Worm (Caenorhabditis elegans) whole organism, L4 larva: ENCODE results near the gene F22E12.3.

Experiments used
- D1046.2 ChIP-seq: fragments of 200-800 bp; sonication (Bioruptor generic); IDR thresholded peaks from 2 replicates; pipeline ENCODE4 v1.3.6; 2022; ENCODE audit warnings: missing genetic modification characterization, missing compliant biosample characterization
- F49E8.2 ChIP-seq: sonication (generic microtip); optimal IDR thresholded peaks from 2 replicates; lab custom pipeline; 2016; ENCODE audit warnings: missing compliant biosample characterization, mild to moderate bottlenecking, missing genetic modification characterization, borderline replicate concordance
- T20F7.1 ChIP-seq: fragments of 200-800 bp; sonication (Bioruptor generic); optimal IDR thresholded peaks from 2 replicates; lab custom pipeline; 2018; ENCODE audit warnings: mild to moderate bottlenecking, missing genetic modification characterization, missing compliant biosample characterization
- Y105C5A.15 ChIP-seq: fragments of 200-800 bp; sonication (Bioruptor generic); IDR thresholded peaks from 2 replicates; pipeline ENCODE4 v1.3.6; 2022; ENCODE audit warnings: missing genetic modification characterization, missing compliant biosample characterization
- Y75B8A.6 ChIP-seq: fragments of 200-800 bp; sonication (Bioruptor generic); IDR thresholded peaks from 2 replicates; pipeline ENCODE4 v1.3.6; 2022; ENCODE audit warnings: missing genetic modification reagents, missing genetic modification characterization, missing compliant biosample characterization
- aha-1 ChIP-seq: fragments of 150-350 bp; peaks from one replicate; lab custom pipeline; 2014; ENCODE audit warnings: missing biosample characterization, missing genetic modification characterization
- ama-1 ChIP-seq: fragments of 150-350 bp; optimal IDR thresholded peaks from 2 replicates; lab custom pipeline; 2014; ENCODE audit warnings: inconsistent platforms, mixed read lengths
- arid-1 ChIP-seq: fragments of 200-800 bp; sonication (Bioruptor generic); conservative IDR thresholded peaks from 2 replicates; pipeline ENCODE4 v1.3.6; 2022; ENCODE audit warnings: missing genetic modification reagents, missing genetic modification characterization, missing compliant biosample characterization
- ceh-82 ChIP-seq: sonication (generic microtip); optimal IDR thresholded peaks from 2 replicates; lab custom pipeline; 2017; ENCODE audit warnings: missing biosample characterization, missing genetic modification characterization
- daf-12 ChIP-seq: fragments of 150-350 bp; optimal IDR thresholded peaks from 2 replicates; lab custom pipeline; 2014; ENCODE audit warnings: missing biosample characterization, missing genetic modification reagents, missing genetic modification characterization
- daf-16 ChIP-seq, 3 experiments: sonication (generic microtip); optimal IDR thresholded peaks; 2 replicates each; lab custom pipeline; 2016 to 2017; ENCODE audit warnings: missing genetic modification characterization in 3 of 3, missing genetic modification reagents in 3 of 3, mild to moderate bottlenecking in 2 of 3, missing compliant biosample characterization in 2 of 3, missing biosample characterization in 1 of 3, moderate library complexity in 1 of 3
- daf-19 ChIP-seq: fragments of 200-800 bp; sonication (Bioruptor generic); conservative IDR thresholded peaks from 2 replicates; pipeline ENCODE4 v1.3.6; 2022; ENCODE audit warnings: missing genetic modification characterization, missing compliant biosample characterization
- daf-8 ChIP-seq: fragments of 200-800 bp; sonication (Bioruptor generic); IDR thresholded peaks from 2 replicates; pipeline ENCODE4 v1.3.6; 2022; ENCODE audit warnings: missing genetic modification characterization, missing compliant biosample characterization
- dmd-6 ChIP-seq: fragments of 200-800 bp; sonication (Bioruptor generic); IDR thresholded peaks from 2 replicates; pipeline ENCODE4 v1.3.6; 2022; ENCODE audit warnings: missing genetic modification reagents, missing genetic modification characterization, missing compliant biosample characterization
- dve-1 ChIP-seq: sonication (generic microtip); optimal IDR thresholded peaks from 2 replicates; lab custom pipeline; 2017; ENCODE audit warnings: antibody characterized with exemption, mild to moderate bottlenecking, missing genetic modification characterization, missing compliant biosample characterization; ENCODE audit not compliant: insufficient read depth
- egl-27 ChIP-seq: sonication (generic microtip); optimal IDR thresholded peaks from 3 replicates; lab custom pipeline; 2017; ENCODE audit warnings: missing biosample characterization, missing genetic modification reagents, missing genetic modification characterization
- egl-43 ChIP-seq: fragments of 200-800 bp; sonication (Bioruptor generic); IDR thresholded peaks from 2 replicates; pipeline ENCODE4 v1.3.6; 2022; ENCODE audit warnings: missing genetic modification reagents, missing genetic modification characterization, missing compliant biosample characterization
- fkh-10 ChIP-seq: fragments of 150-350 bp; optimal IDR thresholded peaks from 2 replicates; lab custom pipeline; 2014; ENCODE audit warnings: missing biosample characterization, missing genetic modification reagents, missing genetic modification characterization
- fos-1 ChIP-seq: fragments of 150-350 bp; optimal IDR thresholded peaks from 2 replicates; lab custom pipeline; 2014; ENCODE audit warnings: missing biosample characterization, missing genetic modification characterization
- gei-8 ChIP-seq: fragments of 200-800 bp; sonication (Bioruptor generic); optimal IDR thresholded peaks from 2 replicates; lab custom pipeline; 2018; ENCODE audit warnings: mild to moderate bottlenecking, missing genetic modification characterization, missing compliant biosample characterization
- hif-1 ChIP-seq, 2 experiments: sonication (generic microtip); optimal IDR thresholded peaks; 2 replicates each; lab custom pipeline; 2016 to 2017; ENCODE audit warnings: missing compliant biosample characterization in 2 of 2, missing genetic modification characterization in 2 of 2, missing genetic modification reagents in 2 of 2, missing genotype in 2 of 2, mild to moderate bottlenecking in 1 of 2
- hlh-11 ChIP-seq: fragments of 200-800 bp; sonication (Bioruptor generic); optimal IDR thresholded peaks from 2 replicates; lab custom pipeline; 2018; ENCODE audit warnings: mild to moderate bottlenecking, missing genetic modification characterization, missing compliant biosample characterization
- hlh-30 ChIP-seq: sonication (generic microtip); optimal IDR thresholded peaks from 2 replicates; lab custom pipeline; 2017; ENCODE audit warnings: antibody characterized with exemption, mild to moderate bottlenecking, missing genetic modification characterization, missing compliant biosample characterization; ENCODE audit not compliant: insufficient read depth
- hmg-1.1 ChIP-seq: fragments of 200-800 bp; sonication (Bioruptor generic); IDR thresholded peaks from 2 replicates; pipeline ENCODE4 v1.3.6; 2022; ENCODE audit warnings: missing genetic modification reagents, missing genetic modification characterization, missing compliant biosample characterization
- jun-1 ChIP-seq: fragments of 150-350 bp; optimal IDR thresholded peaks from 2 replicates; lab custom pipeline; 2014; ENCODE audit warnings: missing biosample characterization, missing genetic modification reagents, missing genetic modification characterization
- lin-13 ChIP-seq: fragments of 150-350 bp; optimal IDR thresholded peaks from 2 replicates; lab custom pipeline; 2014; ENCODE audit warnings: missing biosample characterization, missing genetic modification reagents, missing genetic modification characterization
- lin-15B ChIP-seq: fragments of 150-350 bp; sonication (generic microtip); optimal IDR thresholded peaks from 3 replicates; lab custom pipeline; 2014; ENCODE audit warnings: missing biosample characterization, missing genetic modification characterization
- lin-39 ChIP-seq: fragments of 150-350 bp; optimal IDR thresholded peaks from 2 replicates; lab custom pipeline; 2014; ENCODE audit warnings: missing biosample characterization, missing genetic modification reagents, missing genetic modification characterization
- lsy-2 ChIP-seq, 2 experiments: fragments of 150-350 bp in 1 of 2; sonication (generic microtip) in 1 of 2; optimal IDR thresholded peaks; 2 replicates each; lab custom pipeline; 2014 to 2017; ENCODE audit warnings: missing biosample characterization in 2 of 2, missing genetic modification characterization in 2 of 2
- madf-9 ChIP-seq: fragments of 200-800 bp; sonication (Bioruptor generic); conservative IDR thresholded peaks from 2 replicates; pipeline ENCODE4 v1.3.6; 2022; ENCODE audit warnings: missing genetic modification reagents, missing genetic modification characterization, missing compliant biosample characterization
- mdl-1 ChIP-seq, 2 experiments: fragments of 150-350 bp in 1 of 2; sonication (generic microtip) in 1 of 2; optimal IDR thresholded peaks; 2 replicates each; lab custom pipeline; 2014 to 2017; ENCODE audit warnings: missing biosample characterization in 2 of 2, missing genetic modification characterization in 2 of 2
- mdt-29 ChIP-seq: fragments of 200-800 bp; sonication (Bioruptor generic); IDR thresholded peaks from 2 replicates; pipeline ENCODE4 v1.3.6; 2022; ENCODE audit warnings: missing genetic modification reagents, missing genetic modification characterization, missing compliant biosample characterization
- mep-1 ChIP-seq: fragments of 150-350 bp; sonication (generic microtip); optimal IDR thresholded peaks from 3 replicates; lab custom pipeline; 2014; ENCODE audit warnings: missing biosample characterization, missing genetic modification characterization
- mxl-3 ChIP-seq: fragments of 200-800 bp; sonication (Bioruptor generic); optimal IDR thresholded peaks from 2 replicates; lab custom pipeline; 2018; ENCODE audit warnings: mild to moderate bottlenecking, missing genetic modification characterization, missing compliant biosample characterization
- nhr-10 ChIP-seq: fragments of 150-350 bp; optimal IDR thresholded peaks from 2 replicates; lab custom pipeline; 2014; ENCODE audit warnings: missing biosample characterization, missing genetic modification characterization
- nhr-102 ChIP-seq: sonication (generic microtip); optimal IDR thresholded peaks from 2 replicates; lab custom pipeline; 2016; ENCODE audit warnings: mild to moderate bottlenecking, missing genetic modification characterization, moderate library complexity, missing compliant biosample characterization
- nhr-237 ChIP-seq: sonication (generic microtip); optimal IDR thresholded peaks from 2 replicates; lab custom pipeline; 2017; ENCODE audit warnings: missing biosample characterization, missing genetic modification characterization
- nhr-28 ChIP-seq: fragments of 150-350 bp; optimal IDR thresholded peaks from 2 replicates; lab custom pipeline; 2014; ENCODE audit warnings: missing biosample characterization, missing genetic modification characterization
- nhr-42 ChIP-seq: fragments of 200-800 bp; sonication (Bioruptor generic); IDR thresholded peaks from 2 replicates; pipeline ENCODE4 v1.3.6; 2022; ENCODE audit warnings: missing genetic modification characterization, missing compliant biosample characterization
- nhr-48 ChIP-seq: sonication (generic microtip); optimal IDR thresholded peaks from 2 replicates; lab custom pipeline; 2016; ENCODE audit warnings: mild to moderate bottlenecking, missing genetic modification characterization, missing compliant biosample characterization
- php-3 ChIP-seq: fragments of 200-800 bp; sonication (Bioruptor generic); IDR thresholded peaks from 2 replicates; pipeline ENCODE4 v1.3.6; 2022; ENCODE audit warnings: missing genetic modification reagents, missing genetic modification characterization, missing compliant biosample characterization
- pqm-1 ChIP-seq: sonication (generic microtip); optimal IDR thresholded peaks from 2 replicates; lab custom pipeline; 2017; ENCODE audit warnings: missing biosample characterization, missing genetic modification characterization
- set-16 ChIP-seq: fragments of 200-800 bp; sonication (Bioruptor generic); IDR thresholded peaks from 2 replicates; pipeline ENCODE4 v1.3.6; 2022; ENCODE audit warnings: missing genetic modification reagents, missing genetic modification characterization, missing compliant biosample characterization
- skn-1 ChIP-seq: fragments of 150-350 bp; optimal IDR thresholded peaks from 2 replicates; lab custom pipeline; 2014; ENCODE audit warnings: missing biosample characterization, missing genetic modification characterization
- unc-130 ChIP-seq: sonication (generic microtip); optimal IDR thresholded peaks from 2 replicates; lab custom pipeline; 2016; ENCODE audit warnings: missing genetic modification reagents, missing genetic modification characterization, missing compliant biosample characterization
- unc-62 ChIP-seq, 3 experiments: fragments of 150-350 bp in 1 of 3; sonication (generic microtip); optimal IDR thresholded peaks in 2 of 3; peaks in 1 of 3; 1 replicate in 1 of 3; 2 replicates in 2 of 3; lab custom pipeline; 2014 to 2017; ENCODE audit warnings: missing biosample characterization in 3 of 3, missing genetic modification characterization in 3 of 3, missing genetic modification reagents in 3 of 3, missing genotype in 1 of 3
- zip-2 ChIP-seq: fragments of 150-350 bp; optimal IDR thresholded peaks from 2 replicates; lab custom pipeline; 2014; ENCODE audit warnings: missing biosample characterization, missing genetic modification characterization

Gene F22E12.3

ce11 chrV:10478097-10478828 lies 15.1 kb upstream of the F22E12.3 start, which contains the start of the genes crp-1 and Y32F6B.9:
Gene crp-1 (plus strand): TSS chrV:10478564.
Gene Y32F6B.9 (plus strand): TSS chrV:10478699.
- TF ChIP-seq dmd-6 (peak; percentile 41; the same call in 1 of the 2 replicates), egl-43 (GFP tag; lab: Robert Waterston, UW) (no peak), nhr-237 (no peak), hif-1 (tag; optimal IDR thresholded peaks at IDR 0.05; lab: Kevin White, UChicago) (peak in 1 of 2 experiments; percentile 13), daf-16 (GFP tag; optimal IDR thresholded peaks at IDR 0.05; lab: Kevin White, UChicago) (no peak), daf-16 (tag; optimal IDR thresholded peaks at IDR 0.05; lab: Kevin White, UChicago) (peak; percentile 44), unc-130 (GFP tag; lab: Kevin White, UChicago) (no peak), nhr-102 (no peak), nhr-48 (tag; lab: Kevin White, UChicago) (no peak), nhr-28 (tag; lab: Kevin White, UChicago) (peak; percentile 40), hlh-30 (tag; lab: Kevin White, UChicago) (peak; percentile 49), unc-62 (GFP tag; optimal IDR thresholded peaks at IDR 0.05 in 1 of 2; lab: Kevin White, UChicago) (peak in 1 of 2 experiments; percentile 23), unc-62 (tag; optimal IDR thresholded peaks at IDR 0.05; lab: Kevin White, UChicago) (no peak), F49E8.2 (tag; lab: Kevin White, UChicago) (no peak), pqm-1 (peak; percentile 60), mdl-1 (tag; optimal IDR thresholded peaks at IDR 0.05; lab: Kevin White, UChicago) (peak in 1 of 2 experiments; percentile 17), set-16 (no peak), lin-15B (tag; lab: Kevin White, UChicago) (no peak), daf-8 (GFP tag; lab: Robert Waterston, UW) (no peak), aha-1 (tag; lab: Kevin White, UChicago) (peak; percentile 95), php-3 (GFP tag; lab: Robert Waterston, UW) (no peak), mep-1 (tag; lab: Kevin White, UChicago) (no peak), hlh-11 (peak; percentile 54), lin-39 (tag; lab: Kevin White, UChicago) (no peak), zip-2 (tag; lab: Kevin White, UChicago) (no peak)

ce11 chrV:10476864-10477443 lies 13.8 kb upstream of the F22E12.3 start:
- TF ChIP-seq nhr-42 (no peak), ama-1 (peak; percentile 93), arid-1 (GFP tag; lab: Robert Waterston, UW) (no peak), nhr-48 (tag; lab: Kevin White, UChicago) (no peak), fkh-10 (GFP tag; lab: Kevin White, UChicago) (no peak), aha-1 (tag; lab: Kevin White, UChicago) (peak; percentile 89), egl-27 (tag; lab: Kevin White, UChicago) (no peak), ceh-82 (no peak), Y105C5A.15 (GFP tag; lab: Robert Waterston, UW) (no peak), hlh-30 (tag; lab: Kevin White, UChicago) (peak; percentile 6), lsy-2 (tag; optimal IDR thresholded peaks at IDR 0.05; lab: Kevin White, UChicago) (peak in 1 of 2 experiments; percentile 20), Y75B8A.6 (no peak), gei-8 (GFP tag; lab: Kevin White, UChicago) (no peak), nhr-10 (no peak), lin-13 (GFP tag; lab: Kevin White, UChicago) (no peak), egl-43 (GFP tag; lab: Robert Waterston, UW) (no peak), dve-1 (no peak), fos-1 (tag; lab: Kevin White, UChicago) (no peak), jun-1 (tag; lab: Kevin White, UChicago) (no peak), zip-2 (tag; lab: Kevin White, UChicago) (peak; percentile 86), nhr-28 (tag; lab: Kevin White, UChicago) (peak; percentile 20), madf-9 (GFP tag; lab: Robert Waterston, UW) (no peak), hmg-1.1 (GFP tag; lab: Robert Waterston, UW) (no peak), mdt-29 (GFP tag; lab: Robert Waterston, UW) (no peak), daf-12 (tag; lab: Kevin White, UChicago) (no peak), mxl-3 (no peak), hif-1 (tag; optimal IDR thresholded peaks at IDR 0.05; lab: Kevin White, UChicago) (peak in 1 of 2 experiments; percentile 23), skn-1 (no peak), daf-19 (GFP tag; lab: Robert Waterston, UW) (no peak), T20F7.1 (GFP tag; lab: Kevin White, UChicago) (no peak), D1046.2 (no peak)
